Worm (Caenorhabditis elegans) whole organism, L3 larva: ENCODE data around the gene ipla-3.

Source experiments
- R02D3.7 ChIP-seq: fragments of 150-350 bp; optimal IDR thresholded peaks from 2 replicates; lab custom pipeline; 2014; ENCODE audit warnings: missing biosample characterization, missing genetic modification characterization
- ZK546.5 ChIP-seq: sonication (generic microtip); optimal IDR thresholded peaks from 2 replicates; lab custom pipeline; 2017; ENCODE audit warnings: missing biosample characterization, missing genetic modification characterization
- aly-2 ChIP-seq: fragments of 150-350 bp; optimal IDR thresholded peaks from 2 replicates; lab custom pipeline; 2014; ENCODE audit warnings: missing biosample characterization, missing genetic modification characterization
- ama-1 ChIP-seq: fragments of 150-350 bp; optimal IDR thresholded peaks from 2 replicates; lab custom pipeline; 2018
- ceh-16 ChIP-seq: sonication (generic microtip); optimal IDR thresholded peaks from 2 replicates; lab custom pipeline; 2017; ENCODE audit warnings: missing biosample characterization, missing genetic modification characterization
- ceh-28 ChIP-seq: fragments of 150-350 bp; optimal IDR thresholded peaks from 2 replicates; lab custom pipeline; 2014; ENCODE audit warnings: missing biosample characterization, missing genetic modification reagents, missing genetic modification characterization
- ceh-82 ChIP-seq: fragments of 150-350 bp; optimal IDR thresholded peaks from 2 replicates; lab custom pipeline; 2014; ENCODE audit warnings: missing biosample characterization, missing genetic modification characterization
- ceh-9 ChIP-seq: sonication (generic microtip); optimal IDR thresholded peaks from 2 replicates; lab custom pipeline; 2018; ENCODE audit warnings: missing biosample characterization, missing genetic modification characterization
- daf-12 ChIP-seq: fragments of 150-350 bp; optimal IDR thresholded peaks from 2 replicates; lab custom pipeline; 2014; ENCODE audit warnings: missing biosample characterization, missing genetic modification reagents, missing genetic modification characterization
- egl-27 ChIP-seq: sonication (generic microtip); optimal IDR thresholded peaks from 4 replicates; lab custom pipeline; 2017; ENCODE audit warnings: missing biosample characterization, missing genetic modification reagents, missing genetic modification characterization
- egl-5 ChIP-seq: fragments of 150-350 bp; optimal IDR thresholded peaks from 2 replicates; lab custom pipeline; 2017; ENCODE audit warnings: missing biosample characterization, missing genetic modification reagents, missing genetic modification characterization, inconsistent platforms
- elt-1 ChIP-seq: fragments of 150-350 bp; optimal IDR thresholded peaks from 2 replicates; lab custom pipeline; 2014; ENCODE audit warnings: missing biosample characterization, missing genetic modification characterization
- elt-2 ChIP-seq: sonication (generic microtip); optimal IDR thresholded peaks from 2 replicates; lab custom pipeline; 2016; ENCODE audit warnings: missing genetic modification reagents, mild to moderate bottlenecking, missing genetic modification characterization, missing compliant biosample characterization
- eor-1 ChIP-seq, 2 experiments: fragments of 150-350 bp; optimal IDR thresholded peaks; 2 replicates each; lab custom pipeline; 2014 to 2018; ENCODE audit warnings: missing biosample characterization in 2 of 2, missing genetic modification characterization in 2 of 2
- fkh-2 ChIP-seq: fragments of 150-350 bp; optimal IDR thresholded peaks from 2 replicates; lab custom pipeline; 2014; ENCODE audit warnings: missing biosample characterization, missing genetic modification reagents, missing genetic modification characterization
- fos-1 ChIP-seq: fragments of 150-350 bp; optimal IDR thresholded peaks from 2 replicates; lab custom pipeline; 2014; ENCODE audit warnings: missing biosample characterization, missing genetic modification characterization
- hmg-11 ChIP-seq: sonication (generic microtip); optimal IDR thresholded peaks from 2 replicates; lab custom pipeline; 2016; ENCODE audit warnings: missing genetic modification characterization, missing compliant biosample characterization
- jun-1 ChIP-seq: fragments of 150-350 bp; optimal IDR thresholded peaks from 2 replicates; lab custom pipeline; 2014; ENCODE audit warnings: missing biosample characterization, missing genetic modification reagents, missing genetic modification characterization
- lin-15B ChIP-seq: fragments of 150-350 bp; optimal IDR thresholded peaks from 2 replicates; lab custom pipeline; 2014; ENCODE audit warnings: missing biosample characterization, missing genetic modification characterization
- lin-39 ChIP-seq: fragments of 150-350 bp; optimal IDR thresholded peaks from 2 replicates; lab custom pipeline; 2018; ENCODE audit warnings: missing biosample characterization, missing genetic modification reagents, missing genetic modification characterization
- lsy-12 ChIP-seq: sonication (generic microtip); optimal IDR thresholded peaks from 2 replicates; lab custom pipeline; 2016; ENCODE audit warnings: mild to moderate bottlenecking, missing genetic modification characterization, missing compliant biosample characterization
- mdl-1 ChIP-seq: fragments of 150-350 bp; optimal IDR thresholded peaks from 2 replicates; lab custom pipeline; 2014; ENCODE audit warnings: missing biosample characterization, missing genetic modification characterization
- mml-1 ChIP-seq: fragments of 150-350 bp; sonication (generic microtip); optimal IDR thresholded peaks from 3 replicates; lab custom pipeline; 2014; ENCODE audit warnings: missing biosample characterization, missing genetic modification characterization
- nfya-1 ChIP-seq: sonication (generic microtip); optimal IDR thresholded peaks from 2 replicates; lab custom pipeline; 2017; ENCODE audit warnings: missing genetic modification characterization, mild to moderate bottlenecking, missing compliant biosample characterization, antibody characterized with exemption, moderate library complexity; ENCODE audit not compliant: insufficient read depth
- nhr-23 ChIP-seq: fragments of 150-350 bp; optimal IDR thresholded peaks from 2 replicates; lab custom pipeline; 2014; ENCODE audit warnings: missing biosample characterization, missing genetic modification reagents, missing genetic modification characterization
- nhr-237 ChIP-seq: fragments of 150-350 bp; optimal IDR thresholded peaks from 2 replicates; lab custom pipeline; 2014; ENCODE audit warnings: missing biosample characterization, missing genetic modification characterization
- nhr-25 ChIP-seq: sonication (generic microtip); optimal IDR thresholded peaks from 2 replicates; lab custom pipeline; 2017; ENCODE audit warnings: missing biosample characterization, missing genetic modification characterization
- nhr-28 ChIP-seq: fragments of 150-350 bp; optimal IDR thresholded peaks from 2 replicates; lab custom pipeline; 2014; ENCODE audit warnings: missing biosample characterization, missing genetic modification characterization
- nhr-76 ChIP-seq: fragments of 150-350 bp; sonication (generic microtip); optimal IDR thresholded peaks from 5 replicates; lab custom pipeline; 2014; ENCODE audit warnings: missing biosample characterization, missing genetic modification characterization
- nhr-77 ChIP-seq: fragments of 150-350 bp; optimal IDR thresholded peaks from 2 replicates; lab custom pipeline; 2014; ENCODE audit warnings: missing biosample characterization, missing genetic modification characterization
- sea-2 ChIP-seq: fragments of 150-350 bp; sonication (generic microtip); optimal IDR thresholded peaks from 4 replicates; lab custom pipeline; 2014; ENCODE audit warnings: missing biosample characterization, missing genetic modification reagents, missing genetic modification characterization
- skn-1 ChIP-seq: fragments of 150-350 bp; optimal IDR thresholded peaks from 2 replicates; lab custom pipeline; 2014; ENCODE audit warnings: missing biosample characterization, missing genetic modification characterization
- unc-39 ChIP-seq: sonication (generic microtip); optimal IDR thresholded peaks from 4 replicates; lab custom pipeline; 2017; ENCODE audit warnings: missing biosample characterization, missing genetic modification characterization
- unc-62 ChIP-seq: fragments of 150-350 bp; sonication (generic microtip); optimal IDR thresholded peaks from 4 replicates; lab custom pipeline; 2014; ENCODE audit warnings: missing biosample characterization, missing genetic modification reagents, missing genetic modification characterization
- zag-1 ChIP-seq: fragments of 150-350 bp; optimal IDR thresholded peaks from 2 replicates; lab custom pipeline; 2014; ENCODE audit warnings: missing biosample characterization, missing genetic modification characterization
- ztf-11 ChIP-seq: fragments of 150-350 bp; optimal IDR thresholded peaks from 2 replicates; lab custom pipeline; 2014; ENCODE audit warnings: missing biosample characterization, missing genetic modification characterization
- ztf-4 ChIP-seq: fragments of 150-350 bp; optimal IDR thresholded peaks from 2 replicates; lab custom pipeline; 2014; ENCODE audit warnings: missing biosample characterization, missing genetic modification characterization

The ipla-3 gene

ce11 chrV:20770061-20770460 lies 41.0 kb upstream of the ipla-3 start, which contains the start of gene elp-1:
TSS of gene elp-1 (minus strand) at chrV:20770161.
- TF ChIP-seq zag-1 (tag; lab: Kevin White, UChicago) (no peak), ceh-9 (tag; lab: Kevin White, UChicago) (no peak), mdl-1 (tag; lab: Kevin White, UChicago) (no peak), lin-15B (no peak), nfya-1 (tag; lab: Kevin White, UChicago) (no peak), nhr-25 (tag; lab: Kevin White, UChicago) (no peak), sea-2 (no peak)

ce11 chrV:20763192-20763591 lies 34.1 kb upstream of the ipla-3 start:
- TF ChIP-seq ceh-9 (tag; lab: Kevin White, UChicago), result no peak
- no peak for TF ChIP-seq elt-2 (tag; lab: Kevin White, UChicago)
- no peak for TF ChIP-seq nhr-237 (tag; lab: Kevin White, UChicago)
- no peak for TF ChIP-seq ama-1 (lab: Kevin White, UChicago)
- TF ChIP-seq nhr-25 (tag; lab: Kevin White, UChicago), result no peak
- no peak for TF ChIP-seq R02D3.7 (tag; lab: Kevin White, UChicago)
- TF ChIP-seq ztf-11 (tag; lab: Kevin White, UChicago), result no peak
- no peak for TF ChIP-seq nhr-76 (tag; lab: Kevin White, UChicago)
- TF ChIP-seq unc-62, result no peak
- TF ChIP-seq lsy-12 (tag; lab: Kevin White, UChicago), result no peak
- no peak for TF ChIP-seq unc-39 (tag; lab: Kevin White, UChicago)
- TF ChIP-seq mdl-1 (tag; lab: Kevin White, UChicago), result no peak
- no peak for TF ChIP-seq ZK546.5 (tag; lab: Kevin White, UChicago)
- TF ChIP-seq nhr-28 (tag; lab: Kevin White, UChicago), result no peak
- no peak for TF ChIP-seq ceh-82 (tag; lab: Kevin White, UChicago)
- no peak for TF ChIP-seq ceh-16 (tag; lab: Kevin White, UChicago)
- no peak for TF ChIP-seq aly-2 (tag; lab: Kevin White, UChicago)
- TF ChIP-seq sea-2, result no peak
- no peak for TF ChIP-seq fkh-2 (tag; lab: Kevin White, UChicago)

ce11 chrV:20761758-20762157 lies 32.7 kb upstream of the ipla-3 start:
- TF ChIP-seq skn-1, result no peak
- TF ChIP-seq hmg-11 (tag; lab: Kevin White, UChicago), result no peak
- TF ChIP-seq mml-1 (tag; lab: Kevin White, UChicago), result no peak
- TF ChIP-seq ztf-4 (tag; lab: Kevin White, UChicago), result no peak
- no peak for TF ChIP-seq daf-12 (tag; lab: Kevin White, UChicago)
- no peak for TF ChIP-seq lin-39 (tag; lab: Kevin White, UChicago)
- no peak for TF ChIP-seq aly-2 (tag; lab: Kevin White, UChicago)
- no peak for TF ChIP-seq mdl-1 (tag; lab: Kevin White, UChicago)
- no peak for TF ChIP-seq egl-5
- TF ChIP-seq jun-1, result no peak
- TF ChIP-seq egl-27 (tag; lab: Kevin White, UChicago), result no peak
- no peak for TF ChIP-seq lsy-12 (tag; lab: Kevin White, UChicago)
- TF ChIP-seq nhr-237 (tag; lab: Kevin White, UChicago), result no peak
- no peak for TF ChIP-seq nhr-23
- no peak for TF ChIP-seq nhr-77 (tag; lab: Kevin White, UChicago)
- no peak for TF ChIP-seq fos-1 (tag; lab: Kevin White, UChicago)
- TF ChIP-seq elt-1 (tag; lab: Kevin White, UChicago), result no peak
- TF ChIP-seq ceh-28, result no peak

ce11 chrV:20758106-20758505 lies 29.0 kb upstream of the ipla-3 start:
- TF ChIP-seq nhr-76 (tag; lab: Kevin White, UChicago) (no peak), lsy-12 (tag; lab: Kevin White, UChicago) (no peak), ztf-11 (tag; lab: Kevin White, UChicago) (no peak), egl-27 (tag; lab: Kevin White, UChicago) (no peak), nhr-23 (no peak), elt-1 (tag; lab: Kevin White, UChicago) (no peak), eor-1 (tag; optimal IDR thresholded peaks at IDR 0.05; lab: Kevin White, UChicago) (no peak)
